Fruit fly (Drosophila melanogaster) whole organism, embryonic: ENCODE data around the gene CG10581.
A peak's percentile ranks its signal among the peaks of the same experiment; 100 is the strongest.

Source experiments
- Atf6 ChIP-seq: fragments of 200-800 bp; sonication (Bioruptor generic); IDR thresholded peaks from 2 replicates; pipeline ENCODE4 v1.3.6; 2022; ENCODE audit warnings: missing biosample characterization, missing genetic modification characterization
- Blimp-1 ChIP-seq: fragments of 200-800 bp; sonication (Bioruptor generic); optimal IDR thresholded peaks from 3 replicates; lab custom pipeline; 2018; ENCODE audit warnings: missing biosample characterization, missing genetic modification characterization, mild to moderate bottlenecking, moderate library complexity, missing genetic modification reagents
- CG10654 ChIP-seq: fragments of 200-800 bp; sonication (Bioruptor generic); optimal IDR thresholded peaks from 2 replicates; lab custom pipeline; 2016; ENCODE audit warnings: missing biosample characterization, missing genetic modification characterization
- CG12391 ChIP-seq: fragments of 200-800 bp; sonication (Bioruptor generic); optimal IDR thresholded peaks from 3 replicates; lab custom pipeline; 2018; ENCODE audit warnings: missing biosample characterization, mild to moderate bottlenecking, missing genetic modification characterization, moderate library complexity
- CG12659 ChIP-seq: fragments of 200-800 bp; sonication (Bioruptor generic); optimal IDR thresholded peaks from 3 replicates; lab custom pipeline; 2017; ENCODE audit warnings: mild to moderate bottlenecking, missing biosample characterization, missing genetic modification reagents, missing genetic modification characterization
- CG13424 ChIP-seq: fragments of 200-800 bp; sonication (Bioruptor generic); optimal IDR thresholded peaks from 2 replicates; lab custom pipeline; 2019; ENCODE audit warnings: missing biosample characterization, mild to moderate bottlenecking, missing genetic modification characterization, moderate library complexity
- CG15011 ChIP-seq: fragments of 200-800 bp; sonication (Bioruptor generic); optimal IDR thresholded peaks from 3 replicates; lab custom pipeline; 2018; ENCODE audit warnings: missing biosample characterization, mild to moderate bottlenecking, missing genetic modification characterization
- CG15269 ChIP-seq: fragments of 200-800 bp; sonication (Bioruptor generic); optimal IDR thresholded peaks from 2 replicates; lab custom pipeline; 2018; ENCODE audit warnings: missing biosample characterization, mild to moderate bottlenecking, missing genetic modification characterization, moderate library complexity
- CG1602 ChIP-seq: fragments of 200-800 bp; sonication (Bioruptor generic); optimal IDR thresholded peaks from 3 replicates; lab custom pipeline; 2016; ENCODE audit warnings: missing biosample characterization, missing genetic modification characterization
- CG1832 ChIP-seq: fragments of 200-800 bp; sonication (Bioruptor generic); optimal IDR thresholded peaks from 2 replicates; lab custom pipeline; 2017; ENCODE audit warnings: missing biosample characterization, mild to moderate bottlenecking, missing genetic modification characterization, inconsistent platforms
- CG2875 ChIP-seq: fragments of 200-800 bp; sonication (Bioruptor generic); optimal IDR thresholded peaks from 2 replicates; lab custom pipeline; 2017; ENCODE audit warnings: missing biosample characterization, mild to moderate bottlenecking, missing genetic modification characterization, missing genetic modification reagents
- CG30403 ChIP-seq: fragments of 200-800 bp; sonication (Bioruptor generic); optimal IDR thresholded peaks from 3 replicates; lab custom pipeline; 2016; ENCODE audit warnings: missing biosample characterization, missing genetic modification characterization
- CG32532 ChIP-seq: fragments of 200-800 bp; sonication (Bioruptor generic); IDR thresholded peaks from 2 replicates; pipeline ENCODE4 v1.3.6; 2022; ENCODE audit warnings: missing biosample characterization, missing genetic modification characterization
- CG3281 ChIP-seq: fragments of 200-800 bp; sonication (Bioruptor generic); optimal IDR thresholded peaks from 3 replicates; lab custom pipeline; 2017; ENCODE audit warnings: missing biosample characterization, mild to moderate bottlenecking, missing genetic modification characterization
- CG34376 ChIP-seq: fragments of 200-800 bp; sonication (Bioruptor generic); optimal IDR thresholded peaks from 2 replicates; lab custom pipeline; 2018; ENCODE audit warnings: missing biosample characterization, mild to moderate bottlenecking, missing genetic modification characterization
- CG4360 ChIP-seq: fragments of 200-800 bp; sonication (Bioruptor generic); IDR thresholded peaks from 2 replicates; pipeline ENCODE4 v1.3.6; 2022; ENCODE audit warnings: missing biosample characterization, missing genetic modification characterization
- CG7357 ChIP-seq: fragments of 200-800 bp; sonication (Bioruptor generic); IDR thresholded peaks from 3 replicates; pipeline ENCODE4 v1.3.6; 2022; ENCODE audit warnings: missing biosample characterization, missing genetic modification characterization
- CG7839 ChIP-seq: fragments of 200-800 bp; sonication (Bioruptor generic); optimal IDR thresholded peaks from 3 replicates; lab custom pipeline; 2018; ENCODE audit warnings: missing biosample characterization, mild to moderate bottlenecking, missing genetic modification characterization, moderate library complexity
- CG8089 ChIP-seq: fragments of 200-800 bp; sonication (Bioruptor generic); optimal IDR thresholded peaks from 3 replicates; lab custom pipeline; 2016; ENCODE audit warnings: missing biosample characterization, missing genetic modification characterization
- Dbx ChIP-seq: fragments of 200-800 bp; sonication (Bioruptor generic); IDR thresholded peaks from 3 replicates; pipeline ENCODE4 v1.3.6; 2022; ENCODE audit warnings: missing biosample characterization, missing genetic modification characterization
- Dek ChIP-seq: fragments of 200-800 bp; sonication (Bioruptor generic); optimal IDR thresholded peaks from 3 replicates; lab custom pipeline; 2019; ENCODE audit warnings: missing biosample characterization, mild to moderate bottlenecking, missing genetic modification characterization, moderate library complexity
- Doc3 ChIP-seq: fragments of 200-800 bp; sonication (Bioruptor generic); IDR thresholded peaks from 3 replicates; pipeline ENCODE4 v1.3.6; 2022; ENCODE audit warnings: missing biosample characterization, missing genetic modification characterization; ENCODE audit not compliant: partially characterized antibody
- HLH3B ChIP-seq: fragments of 200-800 bp; sonication (Bioruptor generic); IDR thresholded peaks from 2 replicates; pipeline ENCODE4 v1.3.6; 2022; ENCODE audit warnings: missing biosample characterization, missing genetic modification characterization
- HLH54F ChIP-seq: fragments of 200-800 bp; sonication (Bioruptor generic); optimal IDR thresholded peaks from 3 replicates; lab custom pipeline; 2016; ENCODE audit warnings: missing biosample characterization, missing genetic modification characterization
- Meics ChIP-seq: fragments of 200-800 bp; sonication (Bioruptor generic); optimal IDR thresholded peaks from 2 replicates; lab custom pipeline; 2017; ENCODE audit warnings: missing biosample characterization, mild to moderate bottlenecking, missing genetic modification characterization
- Ptx1 ChIP-seq: fragments of 200-800 bp; sonication (Bioruptor generic); IDR thresholded peaks from 2 replicates; pipeline ENCODE4 v1.3.6; 2022; ENCODE audit warnings: missing biosample characterization, missing genetic modification characterization
- Sin3A ChIP-seq: fragments of >200 bp; optimal IDR thresholded peaks from 2 replicates; lab custom pipeline; 2018
- Sox102F ChIP-seq: fragments of 200-800 bp; sonication (Bioruptor generic); optimal IDR thresholded peaks from 2 replicates; lab custom pipeline; 2018; ENCODE audit warnings: missing biosample characterization, mild to moderate bottlenecking, missing genetic modification characterization, moderate library complexity
- Trl ChIP-seq, 3 experiments: fragments of >200 bp in 2 of 3; fragments of 200-800 bp in 1 of 3; sonication (Bioruptor generic) in 1 of 3; optimal IDR thresholded peaks; 2 replicates in 1 of 3; 3 replicates in 2 of 3; lab custom pipeline; 2016 to 2017; ENCODE audit warnings: missing biosample characterization in 1 of 3, missing genetic modification characterization in 1 of 3
- ara ChIP-seq: fragments of 200-800 bp; sonication (Bioruptor generic); IDR thresholded peaks from 2 replicates; pipeline ENCODE4 v1.3.6; 2022; ENCODE audit warnings: missing biosample characterization, missing genetic modification characterization
- ase ChIP-seq: fragments of 200-800 bp; sonication (Bioruptor generic); IDR thresholded peaks from 3 replicates; pipeline ENCODE4 v1.3.6; 2022; ENCODE audit warnings: missing biosample characterization, missing genetic modification characterization
- bcd ChIP-seq: fragments of 200-800 bp; sonication (Bioruptor generic); optimal IDR thresholded peaks from 2 replicates; lab custom pipeline; 2017; ENCODE audit warnings: missing biosample characterization, mild to moderate bottlenecking, missing genetic modification characterization
- chn ChIP-seq: fragments of 200-800 bp; sonication (Bioruptor generic); optimal IDR thresholded peaks from 2 replicates; lab custom pipeline; 2016; ENCODE audit warnings: missing biosample characterization, missing genetic modification characterization
- dysf ChIP-seq: fragments of 200-800 bp; sonication (Bioruptor generic); IDR thresholded peaks from 3 replicates; pipeline ENCODE4 v1.3.6; 2022; ENCODE audit warnings: missing biosample characterization, missing genetic modification characterization
- grau ChIP-seq: fragments of 200-800 bp; optimal IDR thresholded peaks from 3 replicates; lab custom pipeline; 2019; ENCODE audit warnings: missing biosample characterization, mild to moderate bottlenecking, missing genetic modification characterization, moderate library complexity
- gt ChIP-seq: fragments of 200-800 bp; sonication (Bioruptor generic); IDR thresholded peaks from 2 replicates; pipeline ENCODE4 v1.3.6; 2022; ENCODE audit warnings: missing biosample characterization, missing genetic modification characterization
- hbn ChIP-seq: fragments of 200-800 bp; sonication (Bioruptor generic); IDR thresholded peaks from 2 replicates; pipeline ENCODE4 v1.3.6; 2022; ENCODE audit warnings: missing biosample characterization, missing genetic modification characterization; ENCODE audit not compliant: partially characterized antibody
- lilli ChIP-seq: fragments of 200-800 bp; sonication (Bioruptor generic); optimal IDR thresholded peaks from 3 replicates; lab custom pipeline; 2016; ENCODE audit warnings: missing biosample characterization, missing genetic modification characterization
- lola ChIP-seq, 3 experiments: fragments of >200 bp in 2 of 3; fragments of 200-800 bp in 1 of 3; sonication (Bioruptor generic) in 1 of 3; optimal IDR thresholded peaks; 2 replicates each; lab custom pipeline; 2017 to 2019; ENCODE audit warnings: missing biosample characterization in 3 of 3, missing genetic modification characterization in 3 of 3, mild to moderate bottlenecking in 1 of 3, moderate library complexity in 1 of 3
- mirr ChIP-seq: fragments of 200-800 bp; sonication (Bioruptor generic); optimal IDR thresholded peaks from 3 replicates; lab custom pipeline; 2018; ENCODE audit warnings: missing biosample characterization, mild to moderate bottlenecking, missing genetic modification characterization
- pb ChIP-seq: fragments of 200-800 bp; sonication (Bioruptor generic); optimal IDR thresholded peaks from 3 replicates; lab custom pipeline; 2016; ENCODE audit warnings: missing biosample characterization, missing genetic modification characterization
- phol ChIP-seq: fragments of 200-800 bp; sonication (Bioruptor generic); optimal IDR thresholded peaks from 3 replicates; lab custom pipeline; 2018; ENCODE audit warnings: missing biosample characterization, mild to moderate bottlenecking, missing genetic modification characterization, moderate library complexity
- prd ChIP-seq, 3 experiments: fragments of >200 bp in 2 of 3; fragments of 200-800 bp in 1 of 3; sonication (Bioruptor generic) in 1 of 3; optimal IDR thresholded peaks in 2 of 3; IDR thresholded peaks in 1 of 3; 2 replicates in 2 of 3; 3 replicates in 1 of 3; pipeline versions ENCODE4 v1.3.6 to Lab custom; 2017 to 2022; ENCODE audit warnings: missing biosample characterization in 1 of 3, missing genetic modification characterization in 1 of 3
- ranshi ChIP-seq: fragments of 200-800 bp; sonication (Bioruptor generic); IDR thresholded peaks from 2 replicates; pipeline ENCODE4 v1.3.6; 2022; ENCODE audit warnings: missing biosample characterization, missing genetic modification characterization
- slbo ChIP-seq: fragments of 200-800 bp; sonication (Bioruptor generic); IDR thresholded peaks from 2 replicates; pipeline ENCODE4 v1.3.6; 2022; ENCODE audit warnings: missing biosample characterization, missing genetic modification characterization
- twi ChIP-seq: fragments of 200-800 bp; optimal IDR thresholded peaks from 2 replicates; lab custom pipeline; 2019; ENCODE audit warnings: missing biosample characterization, mild to moderate bottlenecking, missing genetic modification characterization, moderate library complexity
- wdn ChIP-seq: fragments of 200-800 bp; sonication (Bioruptor generic); IDR thresholded peaks from 2 replicates; pipeline ENCODE4 v1.3.6; 2022; ENCODE audit warnings: missing biosample characterization, missing genetic modification characterization
- yki ChIP-seq: fragments of >200 bp; optimal IDR thresholded peaks from 3 replicates; lab custom pipeline; 2018

The CG10581 gene

DNA sequence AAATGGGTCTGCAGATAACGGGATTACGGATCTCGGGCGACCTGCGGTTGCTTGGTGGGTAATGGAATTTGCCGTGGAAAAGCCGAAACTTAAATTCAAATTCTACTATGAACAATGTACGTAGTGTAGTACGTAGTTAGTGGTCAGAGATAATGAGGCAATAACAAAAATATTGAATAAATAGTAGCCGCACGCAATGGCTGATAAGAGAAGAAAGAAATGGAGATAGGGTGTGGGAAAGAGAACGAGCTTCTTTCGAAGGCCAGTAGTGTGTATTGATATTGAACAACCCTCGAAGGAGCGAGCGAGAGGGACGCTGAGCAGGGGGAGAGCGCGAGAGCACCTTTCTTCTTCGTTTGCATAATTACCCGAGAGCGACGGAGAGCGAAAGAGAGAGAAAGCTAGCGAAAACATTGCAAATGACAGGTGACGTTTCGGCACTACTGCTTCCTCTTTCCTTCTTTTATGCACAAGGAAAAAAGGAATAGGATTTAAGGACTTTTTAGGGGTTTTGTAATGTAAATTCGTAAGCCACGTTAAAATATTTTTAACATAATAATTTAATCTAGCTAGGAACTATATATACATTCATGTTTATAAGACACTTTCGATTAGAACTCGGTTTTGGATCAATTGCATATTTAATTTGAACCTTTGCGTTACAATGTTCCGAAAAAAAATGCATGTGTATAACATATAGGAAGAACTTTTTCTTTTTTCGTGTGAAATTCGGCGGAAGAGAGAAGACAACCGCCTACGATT lies 23.0 kb downstream of the CG10581 start (continued):
- TF ChIP-seq yki (lab: Kevin White, UChicago), result peak; percentile 70
- TF ChIP-seq pb, result peak; percentile 16
- TF ChIP-seq Meics (GFP tag; lab: Kevin White, UChicago), result peak; percentile 64
- peak; percentile 11 for TF ChIP-seq twi (tag; lab: Kevin White, UChicago)
- no peak for TF ChIP-seq ara (GFP tag; lab: Robert Waterston, UW)
- peak; percentile 63 for TF ChIP-seq mirr (GFP tag; lab: Kevin White, UChicago)
- TF ChIP-seq grau (tag; lab: Kevin White, UChicago), result peak; percentile 57
- TF ChIP-seq Doc3 (GFP tag; lab: Robert Waterston, UW), result no peak
- peak; percentile 49 for TF ChIP-seq bcd (GFP tag; lab: Kevin White, UChicago)
- TF ChIP-seq chn (GFP tag; lab: Kevin White, UChicago), result peak; percentile 14
- TF ChIP-seq Sox102F (GFP tag; lab: Kevin White, UChicago), result peak; percentile 49
- TF ChIP-seq ranshi, result peak; percentile 13; the same call in 1 of the 2 replicates
- TF ChIP-seq lola (GFP tag; optimal IDR thresholded peaks at IDR 0.05; lab: Kevin White, UChicago), result no peak
- TF ChIP-seq wdn, result no peak
- peak; percentile 25 for TF ChIP-seq CG15269 (tag; lab: Kevin White, UChicago)
- no peak for TF ChIP-seq CG1602 (GFP tag; lab: Kevin White, UChicago)
- TF ChIP-seq CG2875, result no peak
- TF ChIP-seq CG1832 (GFP tag; lab: Kevin White, UChicago), result peak; percentile 88
- TF ChIP-seq CG7839 (tag; lab: Kevin White, UChicago), result peak; percentile 55
- peak; percentile 47 for TF ChIP-seq CG3281 (GFP tag; lab: Kevin White, UChicago)
- TF ChIP-seq Atf6 (GFP tag; lab: Robert Waterston, UW), result peak; percentile 57
- peak; percentile 29; the same call in 1 of the 2 replicates for TF ChIP-seq CG32532 (GFP tag; lab: Robert Waterston, UW)
- peak; percentile 43; the same call in 1 of the 2 replicates for TF ChIP-seq CG4360 (GFP tag; lab: Robert Waterston, UW)
- peak; percentile 8 for TF ChIP-seq CG30403 (GFP tag; lab: Kevin White, UChicago)
- peak; percentile 30 for TF ChIP-seq phol (tag; lab: Kevin White, UChicago)
- TF ChIP-seq CG7357, result 0 out of 3 replicates have a peak, but pooled peaks have one; percentile 20
- peak; percentile 33 for TF ChIP-seq CG12391 (tag; lab: Kevin White, UChicago)
- TF ChIP-seq ase (GFP tag; lab: Robert Waterston, UW), result no peak
- no peak for TF ChIP-seq gt
- no peak for TF ChIP-seq CG10654 (GFP tag; lab: Kevin White, UChicago)
- no peak for TF ChIP-seq HLH3B
- TF ChIP-seq CG34376 (GFP tag; lab: Kevin White, UChicago), result peak; percentile 8
- TF ChIP-seq Ptx1 (GFP tag; lab: Robert Waterston, UW), result 0 out of 2 replicates have a peak, but pooled peaks have one; percentile 26
- no peak for TF ChIP-seq hbn
- peak; percentile 52; the same call in 1 of the 3 replicates for TF ChIP-seq dysf (GFP tag; lab: Robert Waterston, UW)
- TF ChIP-seq CG8089, result no peak
- 0 out of 3 replicates have a peak, but pooled peaks have one; percentile 22 for TF ChIP-seq Dbx (GFP tag; lab: Robert Waterston, UW)
- peak; percentile 18 for TF ChIP-seq CG12659 (GFP tag; lab: Kevin White, UChicago)
- no peak for TF ChIP-seq Sin3A (lab: Kevin White, UChicago)
- TF ChIP-seq Dek (tag; lab: Kevin White, UChicago), result peak; percentile 11
- peak; percentile 40 for TF ChIP-seq lilli (GFP tag; lab: Kevin White, UChicago)
- peak; percentile 26 for TF ChIP-seq CG13424
- TF ChIP-seq HLH54F (GFP tag; lab: Kevin White, UChicago), result peak; percentile 7
- TF ChIP-seq prd (optimal IDR thresholded peaks at IDR 0.05; lab: Kevin White, UChicago), result no peak
- TF ChIP-seq prd (GFP tag; IDR thresholded peaks at IDR 0.05; lab: Robert Waterston, UW), result peak; percentile 48; the same call in 1 of the 3 replicates
- peak; percentile 88 for TF ChIP-seq Trl (optimal IDR thresholded peaks at IDR 0.05; lab: Kevin White, UChicago)
- TF ChIP-seq Trl (GFP tag; optimal IDR thresholded peaks at IDR 0.05; lab: Kevin White, UChicago), result peak; percentile 12
- peak; percentile 9 for TF ChIP-seq Blimp-1 (GFP tag; lab: Kevin White, UChicago)
- peak; percentile 51; the same call in 1 of the 2 replicates for TF ChIP-seq slbo (GFP tag; lab: Robert Waterston, UW)
- TF ChIP-seq CG15011 (GFP tag; lab: Kevin White, UChicago), result peak; percentile 23
